Worm (Caenorhabditis elegans) whole organism, L2 larva: ENCODE results near the gene C54D1.7.

Experiments used
- F13H6.1 ChIP-seq: sonication (generic microtip); optimal IDR thresholded peaks from 2 replicates; lab custom pipeline; 2016; ENCODE audit warnings: missing genetic modification characterization, missing compliant biosample characterization
- R02D3.7 ChIP-seq: fragments of 150-350 bp; optimal IDR thresholded peaks from 2 replicates; lab custom pipeline; 2014; ENCODE audit warnings: missing biosample characterization, missing genetic modification characterization
- ZK546.5 ChIP-seq: sonication (generic microtip); optimal IDR thresholded peaks from 2 replicates; lab custom pipeline; 2017; ENCODE audit warnings: missing biosample characterization, missing genetic modification characterization
- aly-2 ChIP-seq: fragments of 150-350 bp; optimal IDR thresholded peaks from 2 replicates; lab custom pipeline; 2014; ENCODE audit warnings: missing biosample characterization, missing genetic modification characterization
- blmp-1 ChIP-seq: sonication (generic microtip); optimal IDR thresholded peaks from 2 replicates; lab custom pipeline; 2017; ENCODE audit warnings: missing genetic modification characterization, mild to moderate bottlenecking, missing compliant biosample characterization, antibody characterized with exemption, moderate library complexity; ENCODE audit not compliant: insufficient read depth
- ceh-16 ChIP-seq: fragments of 150-350 bp; optimal IDR thresholded peaks from 2 replicates; lab custom pipeline; 2014; ENCODE audit warnings: missing biosample characterization, missing genetic modification characterization
- crh-2 ChIP-seq: sonication (generic microtip); optimal IDR thresholded peaks from 2 replicates; lab custom pipeline; 2017; ENCODE audit warnings: missing biosample characterization, missing genetic modification characterization
- dmd-4 ChIP-seq: sonication (generic microtip); optimal IDR thresholded peaks from 2 replicates; lab custom pipeline; 2017; ENCODE audit warnings: missing biosample characterization, missing genetic modification characterization
- egl-27 ChIP-seq: sonication (generic microtip); optimal IDR thresholded peaks from 3 replicates; lab custom pipeline; 2017; ENCODE audit warnings: missing biosample characterization, missing genetic modification reagents, missing genetic modification characterization
- elt-3 ChIP-seq: sonication (generic microtip); optimal IDR thresholded peaks from 2 replicates; lab custom pipeline; 2017; ENCODE audit warnings: missing biosample characterization, missing genetic modification characterization
- fos-1 ChIP-seq: fragments of 150-350 bp; optimal IDR thresholded peaks from 2 replicates; lab custom pipeline; 2014; ENCODE audit warnings: missing biosample characterization, missing genetic modification characterization
- lin-11 ChIP-seq: fragments of 150-350 bp; sonication (generic microtip); optimal IDR thresholded peaks from 2 replicates; lab custom pipeline; 2014; ENCODE audit warnings: missing biosample characterization, missing genetic modification characterization, inconsistent platforms, mixed read lengths
- lin-13 ChIP-seq: fragments of 150-350 bp; optimal IDR thresholded peaks from 2 replicates; lab custom pipeline; 2014; ENCODE audit warnings: missing biosample characterization, missing genetic modification reagents, missing genetic modification characterization
- lin-39 ChIP-seq: fragments of 150-350 bp; optimal IDR thresholded peaks from 2 replicates; lab custom pipeline; 2014; ENCODE audit warnings: missing biosample characterization, missing genetic modification reagents, missing genetic modification characterization
- lsy-2 ChIP-seq, 2 experiments: fragments of 150-350 bp in 1 of 2; sonication (generic microtip) in 1 of 2; optimal IDR thresholded peaks; 2 replicates each; lab custom pipeline; 2014 to 2017; ENCODE audit warnings: missing biosample characterization in 2 of 2, missing genetic modification characterization in 2 of 2
- mab-5 ChIP-seq: fragments of 150-350 bp; optimal IDR thresholded peaks from 2 replicates; lab custom pipeline; 2014; ENCODE audit warnings: missing biosample characterization, missing genetic modification characterization
- mdl-1 ChIP-seq, 2 experiments: fragments of 150-350 bp in 1 of 2; sonication (generic microtip) in 1 of 2; optimal IDR thresholded peaks; 2 replicates each; lab custom pipeline; 2017; ENCODE audit warnings: missing biosample characterization in 2 of 2, missing genetic modification characterization in 2 of 2
- nhr-11 ChIP-seq: fragments of 150-350 bp; optimal IDR thresholded peaks from 2 replicates; lab custom pipeline; 2014; ENCODE audit warnings: missing biosample characterization, missing genetic modification characterization
- nhr-12 ChIP-seq: fragments of 150-350 bp; optimal IDR thresholded peaks from 2 replicates; lab custom pipeline; 2014; ENCODE audit warnings: missing biosample characterization, missing genetic modification characterization
- nhr-21 ChIP-seq: fragments of 150-350 bp; optimal IDR thresholded peaks from 2 replicates; lab custom pipeline; 2014; ENCODE audit warnings: missing biosample characterization, missing genetic modification characterization
- nhr-23 ChIP-seq: fragments of 150-350 bp; optimal IDR thresholded peaks from 2 replicates; lab custom pipeline; 2014; ENCODE audit warnings: missing biosample characterization, missing genetic modification reagents, missing genetic modification characterization
- nhr-237 ChIP-seq: fragments of 150-350 bp; optimal IDR thresholded peaks from 2 replicates; lab custom pipeline; 2014; ENCODE audit warnings: missing biosample characterization, missing genetic modification characterization
- nhr-25 ChIP-seq: fragments of 150-350 bp; sonication (generic microtip); optimal IDR thresholded peaks from 3 replicates; lab custom pipeline; 2014; ENCODE audit warnings: missing biosample characterization, missing genetic modification characterization
- nhr-77 ChIP-seq: fragments of 150-350 bp; optimal IDR thresholded peaks from 2 replicates; lab custom pipeline; 2014; ENCODE audit warnings: missing biosample characterization, missing genetic modification characterization
- peb-1 ChIP-seq: fragments of 150-350 bp; optimal IDR thresholded peaks from 2 replicates; lab custom pipeline; 2014; ENCODE audit warnings: missing biosample characterization, missing genetic modification characterization
- sem-4 ChIP-seq: fragments of 150-350 bp; optimal IDR thresholded peaks from 2 replicates; lab custom pipeline; 2014; ENCODE audit warnings: missing biosample characterization, missing genetic modification reagents, missing genetic modification characterization
- skn-1 ChIP-seq: sonication (generic microtip); optimal IDR thresholded peaks from 2 replicates; lab custom pipeline; 2017; ENCODE audit warnings: missing biosample characterization, missing genetic modification characterization
- sma-3 ChIP-seq: sonication (generic microtip); optimal IDR thresholded peaks from 2 replicates; lab custom pipeline; 2016; ENCODE audit warnings: missing genetic modification reagents, missing genetic modification characterization, missing compliant biosample characterization
- sma-9 ChIP-seq, 2 experiments: fragments of 150-350 bp in 1 of 2; sonication (generic microtip) in 1 of 2; optimal IDR thresholded peaks; 2 replicates each; lab custom pipeline; 2014 to 2016; ENCODE audit warnings: missing genetic modification characterization in 2 of 2, mild to moderate bottlenecking in 1 of 2, missing biosample characterization in 1 of 2, missing compliant biosample characterization in 1 of 2, missing genetic modification reagents in 1 of 2, moderate library complexity in 1 of 2
- snpc-4 ChIP-seq: fragments of 150-350 bp; optimal IDR thresholded peaks from 2 replicates; lab custom pipeline; 2014; ENCODE audit warnings: missing biosample characterization, missing genetic modification characterization
- unc-39 ChIP-seq: fragments of 150-350 bp; optimal IDR thresholded peaks from 2 replicates; lab custom pipeline; 2014; ENCODE audit warnings: missing biosample characterization, missing genetic modification characterization
- unc-55 ChIP-seq: fragments of 150-350 bp; sonication (generic microtip); optimal IDR thresholded peaks from 3 replicates; lab custom pipeline; 2014; ENCODE audit warnings: missing biosample characterization, missing genetic modification reagents, missing genetic modification characterization
- zag-1 ChIP-seq: fragments of 150-350 bp; optimal IDR thresholded peaks from 2 replicates; lab custom pipeline; 2014; ENCODE audit warnings: missing biosample characterization, missing genetic modification characterization
- ztf-11 ChIP-seq: sonication (generic microtip); optimal IDR thresholded peaks from 2 replicates; lab custom pipeline; 2017; ENCODE audit warnings: missing biosample characterization, missing genetic modification characterization

The C54D1.7 gene

ce11 chrX:7128615-7129014, 27.2 kb downstream of the C54D1.7 start:
- TF ChIP-seq nhr-23 = no peak
- no peak for TF ChIP-seq blmp-1 (tag; lab: Kevin White, UChicago)
- no peak for TF ChIP-seq unc-55 (GFP tag; lab: Kevin White, UChicago)
- no peak for TF ChIP-seq nhr-12
- TF ChIP-seq nhr-21 = no peak
- no peak for TF ChIP-seq lin-39 (tag; lab: Kevin White, UChicago)
- no peak for TF ChIP-seq lin-13 (GFP tag; lab: Kevin White, UChicago)
- TF ChIP-seq R02D3.7 = no peak
- no peak for TF ChIP-seq sma-3 (GFP tag; lab: Kevin White, UChicago)
- no peak for TF ChIP-seq fos-1 (tag; lab: Kevin White, UChicago)
- TF ChIP-seq unc-39 (tag; lab: Kevin White, UChicago) = no peak
- no peak for TF ChIP-seq nhr-25
- no peak for TF ChIP-seq lsy-2 (tag; optimal IDR thresholded peaks at IDR 0.05; lab: Kevin White, UChicago)
- no peak for TF ChIP-seq lin-11 (tag; lab: Kevin White, UChicago)
- no peak for TF ChIP-seq ceh-16 (tag; lab: Kevin White, UChicago)
- TF ChIP-seq egl-27 (tag; lab: Kevin White, UChicago) = no peak
- TF ChIP-seq, all 48 proteins: peak for 0

ce11 chrX:7126348-7126747, 29.5 kb downstream of the C54D1.7 start, which contains the start of gene ist-1:
Gene ist-1 (plus strand): TSS chrX:7126648.
- TF ChIP-seq blmp-1 (tag; lab: Kevin White, UChicago) (no peak), ZK546.5 (tag; lab: Kevin White, UChicago) (no peak), zag-1 (no peak), sem-4 (tag; lab: Kevin White, UChicago) (no peak), skn-1 (tag; lab: Kevin White, UChicago) (no peak), mab-5 (tag; lab: Kevin White, UChicago) (no peak), F13H6.1 (tag; lab: Kevin White, UChicago) (no peak), aly-2 (tag; lab: Kevin White, UChicago) (no peak), mdl-1 (tag; optimal IDR thresholded peaks at IDR 0.05; lab: Kevin White, UChicago) (no peak), nhr-11 (tag; lab: Kevin White, UChicago) (no peak), nhr-77 (tag; lab: Kevin White, UChicago) (no peak), sma-3 (GFP tag; lab: Kevin White, UChicago) (no peak), peb-1 (tag; lab: Kevin White, UChicago) (no peak), unc-55 (GFP tag; lab: Kevin White, UChicago) (no peak), nhr-21 (no peak), sma-9 (GFP tag; optimal IDR thresholded peaks at IDR 0.05; lab: Kevin White, UChicago) (no peak), sma-9 (tag; optimal IDR thresholded peaks at IDR 0.05; lab: Kevin White, UChicago) (no peak)

- TF ChIP-seq nhr-12 (no peak), mab-5 (tag; lab: Kevin White, UChicago) (no peak), elt-3 (tag; lab: Kevin White, UChicago) (no peak), fos-1 (tag; lab: Kevin White, UChicago) (peak; percentile 62), nhr-237 (tag; lab: Kevin White, UChicago) (no peak)
Measured at ce11 chrX:7125178-7125577, 30.7 kb downstream of the C54D1.7 start.

- TF ChIP-seq crh-2 (peak; percentile 9), peb-1 (tag; lab: Kevin White, UChicago) (no peak), dmd-4 (tag; lab: Kevin White, UChicago) (no peak), ztf-11 (tag; lab: Kevin White, UChicago) (no peak), snpc-4 (tag; lab: Kevin White, UChicago) (no peak), skn-1 (tag; lab: Kevin White, UChicago) (peak; percentile 3), egl-27 (tag; lab: Kevin White, UChicago) (no peak), blmp-1 (tag; lab: Kevin White, UChicago) (no peak), mab-5 (tag; lab: Kevin White, UChicago) (no peak), fos-1 (tag; lab: Kevin White, UChicago) (peak; percentile 67)
Measured at ce11 chrX:7124044-7124443, 31.8 kb downstream of the C54D1.7 start.

ce11 chrX:7122655-7123054, 33.2 kb downstream of the C54D1.7 start:
- TF ChIP-seq sma-9 (GFP tag; optimal IDR thresholded peaks at IDR 0.05; lab: Kevin White, UChicago) = no peak
- TF ChIP-seq sma-9 (tag; optimal IDR thresholded peaks at IDR 0.05; lab: Kevin White, UChicago) = no peak
- no peak for TF ChIP-seq snpc-4 (tag; lab: Kevin White, UChicago)
- TF ChIP-seq skn-1 (tag; lab: Kevin White, UChicago) = no peak
